Worm (Caenorhabditis elegans) whole organism, midembryonic: ENCODE data around the gene C52D10.3.

Experiments used
- T22C8.4 ChIP-seq: fragments of 200-800 bp; sonication (Bioruptor generic); IDR thresholded peaks from 2 replicates; pipeline ENCODE4 v1.3.6; 2022; ENCODE audit warnings: missing genetic modification characterization, missing compliant biosample characterization
- cog-1 ChIP-seq: sonication (generic microtip); optimal IDR thresholded peaks from 2 replicates; lab custom pipeline; 2016; ENCODE audit warnings: missing genetic modification characterization, missing compliant biosample characterization
- ref-1 ChIP-seq: fragments of 200-800 bp; sonication (Bioruptor generic); conservative IDR thresholded peaks from 2 replicates; pipeline ENCODE4 v1.3.6; 2022; ENCODE audit warnings: missing genetic modification reagents, missing genetic modification characterization, missing compliant biosample characterization

DNA sequence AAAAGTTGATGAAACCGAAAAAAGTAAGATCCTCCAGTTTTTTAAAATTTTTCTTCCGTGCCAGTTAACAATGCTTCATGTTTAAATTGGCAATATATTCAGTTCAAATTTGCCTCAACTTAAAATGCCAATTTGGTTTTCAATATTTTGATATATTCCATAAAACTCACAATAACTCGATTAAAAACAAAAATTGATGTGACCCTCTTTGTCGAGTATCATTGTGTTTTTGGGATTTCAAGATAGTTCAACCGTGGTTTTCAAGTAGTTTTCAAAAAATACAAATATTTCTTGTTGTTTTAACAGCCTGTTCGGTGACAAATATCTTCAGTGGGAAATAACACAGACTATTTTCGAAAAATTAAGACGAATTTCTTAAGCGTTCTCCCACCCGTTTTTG, 23.3 kb upstream of the C52D10.3 start:
- no peak for TF ChIP-seq T22C8.4
- no peak for TF ChIP-seq cog-1
- TF ChIP-seq ref-1 (GFP tag; lab: Robert Waterston, UW), result no peak
